Fruit fly (Drosophila melanogaster) whole organism: Measurements from ENCODE around the gene TwdlR.

Experiments
- CG8478 ChIP-seq: fragments of >200 bp; optimal IDR thresholded peaks from 2 replicates; lab custom pipeline; 2018; ENCODE audit warnings: inconsistent platforms
- Dll ChIP-seq: fragments of >200 bp; optimal IDR thresholded peaks from 2 replicates; lab custom pipeline; 2017
- EcR ChIP-seq, 2 experiments: fragments of >200 bp; optimal IDR thresholded peaks; 2 replicates each; lab custom pipeline; 2017; ENCODE audit warnings: missing biosample characterization in 2 of 2, missing genetic modification characterization in 2 of 2, missing genetic modification reagents in 2 of 2
- pan ChIP-seq: fragments of >200 bp; optimal IDR thresholded peaks from 2 replicates; lab custom pipeline; 2017
- psq ChIP-seq: fragments of >200 bp; optimal IDR thresholded peaks from 2 replicates; lab custom pipeline; 2017
- usp ChIP-seq: fragments of >200 bp; optimal IDR thresholded peaks from 2 replicates; lab custom pipeline; 2017; ENCODE audit warnings: missing biosample characterization, missing genetic modification characterization, mixed read lengths

TwdlR gene

DNA sequence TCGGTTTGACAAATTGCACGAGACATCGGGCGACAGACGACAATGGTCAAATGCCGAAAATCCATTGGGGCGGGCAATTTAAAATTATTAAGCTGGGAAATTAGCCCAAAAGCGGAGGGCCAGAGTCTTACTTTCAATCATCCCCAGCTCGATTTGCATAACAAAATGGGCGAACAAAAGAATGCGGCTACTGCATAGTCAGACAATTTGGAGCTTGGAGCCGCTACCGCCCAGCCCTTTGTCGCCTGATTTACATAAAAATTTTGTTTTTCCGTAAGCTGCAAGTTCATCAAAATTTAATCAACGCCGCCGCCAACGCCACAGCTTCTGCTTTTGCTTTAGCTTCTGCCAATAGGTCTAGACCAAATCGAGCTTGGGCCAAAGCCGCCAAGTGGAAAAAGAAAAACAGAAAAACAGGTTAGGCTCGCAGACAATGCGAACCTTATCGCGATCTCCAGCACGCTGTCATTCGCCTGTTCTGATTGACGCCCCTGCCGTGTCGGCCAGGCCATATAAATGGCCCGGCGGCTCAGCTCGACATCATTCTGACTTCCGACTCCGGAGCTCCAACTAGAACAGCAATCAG is 3.3 kb upstream of the TwdlR start, which contains the start of gene TwdlN:
Gene TwdlN, plus strand, starts transcription at position 536 of the 586 bp plus-strand sequence.
- TF ChIP-seq Dll (lab: Kevin White, UChicago) = no peak
- no peak for TF ChIP-seq pan (lab: Kevin White, UChicago)
- no peak for TF ChIP-seq CG8478
- TF ChIP-seq usp (GFP tag; lab: Kevin White, UChicago) = no peak
- TF ChIP-seq psq (lab: Kevin White, UChicago) = no peak
- no peak for TF ChIP-seq EcR (GFP tag; optimal IDR thresholded peaks at IDR 0.05; lab: Kevin White, UChicago)

DNA sequence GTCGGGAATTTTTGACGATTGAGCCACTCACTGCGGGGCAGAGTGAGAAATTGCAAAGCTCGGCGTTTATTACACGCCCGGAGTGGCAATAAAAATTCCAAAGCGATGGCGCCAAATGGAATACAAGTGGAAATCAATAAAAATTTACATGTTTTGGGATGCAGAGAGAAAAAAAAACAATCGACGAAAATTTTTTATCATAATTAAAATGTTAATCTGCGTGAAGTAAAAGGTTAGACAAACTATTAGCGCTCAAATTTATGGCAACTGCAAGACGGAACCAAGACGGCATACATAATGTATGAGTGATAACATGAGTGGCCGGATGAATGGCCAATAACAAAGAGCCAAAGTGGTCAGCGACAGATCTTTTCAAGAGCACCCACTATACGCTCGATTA is 1.7 kb upstream of the TwdlR start:
- no peak for TF ChIP-seq usp (GFP tag; lab: Kevin White, UChicago)
- TF ChIP-seq Dll (lab: Kevin White, UChicago) = no peak
- TF ChIP-seq CG8478 = no peak
- TF ChIP-seq EcR (GFP tag; optimal IDR thresholded peaks at IDR 0.05; lab: Kevin White, UChicago) = no peak
- TF ChIP-seq psq (lab: Kevin White, UChicago) = no peak
- TF ChIP-seq pan (lab: Kevin White, UChicago) = no peak

DNA sequence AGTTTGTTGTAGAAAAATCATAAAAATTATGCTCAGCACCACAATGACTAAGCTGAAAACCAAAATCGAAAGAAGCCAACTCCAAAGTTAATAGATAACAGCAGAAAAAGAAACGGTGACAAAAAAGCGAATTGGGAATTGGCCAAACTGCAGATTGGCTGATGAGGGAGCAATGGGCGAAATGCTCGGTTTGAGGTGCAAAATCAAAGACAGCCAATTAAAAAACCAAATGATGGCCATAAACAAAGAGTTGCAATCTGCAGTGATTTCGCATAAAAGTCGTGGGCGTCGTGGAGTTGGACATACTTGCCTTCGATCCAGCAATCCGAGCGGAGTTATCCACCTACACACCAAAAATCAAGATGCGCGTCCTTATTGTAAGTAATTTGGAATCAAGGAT is 1.3 kb upstream of the TwdlR start, which contains the start of gene TwdlH:
Gene TwdlH, plus strand, starts transcription at position 301 of the 400 bp plus-strand sequence.
- TF ChIP-seq pan (lab: Kevin White, UChicago) = no peak
- TF ChIP-seq EcR (GFP tag; optimal IDR thresholded peaks at IDR 0.05; lab: Kevin White, UChicago) = no peak
- no peak for TF ChIP-seq CG8478
- no peak for TF ChIP-seq psq (lab: Kevin White, UChicago)
- TF ChIP-seq usp (GFP tag; lab: Kevin White, UChicago) = no peak
- TF ChIP-seq Dll (lab: Kevin White, UChicago) = no peak

DNA sequence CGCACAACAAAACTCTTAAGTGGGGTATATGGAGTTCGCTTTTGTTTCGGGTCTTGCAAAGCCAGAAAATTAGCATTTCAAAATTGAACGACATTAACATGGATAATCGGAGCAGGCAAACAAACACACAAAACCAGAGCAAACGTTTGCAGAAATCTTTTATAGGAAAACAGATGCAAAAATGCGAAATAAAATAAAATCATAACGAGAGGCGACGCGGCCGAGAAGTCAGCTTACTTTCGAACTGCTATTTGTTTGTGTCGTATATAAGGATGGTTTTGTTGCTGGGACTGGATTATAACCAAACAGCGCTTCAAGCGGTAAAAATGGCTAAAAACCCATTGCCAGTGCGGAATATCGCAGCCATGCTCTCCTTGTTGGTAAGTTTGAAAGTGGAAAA is 1.7 kb downstream of the TwdlR start, which contains the start of gene TwdlS:
Gene TwdlS, plus strand, starts transcription at position 301 of the 400 bp plus-strand sequence.
- no peak for TF ChIP-seq CG8478
- no peak for TF ChIP-seq usp (GFP tag; lab: Kevin White, UChicago)
- no peak for TF ChIP-seq pan (lab: Kevin White, UChicago)
- no peak for TF ChIP-seq psq (lab: Kevin White, UChicago)
- no peak for TF ChIP-seq EcR (GFP tag; optimal IDR thresholded peaks at IDR 0.05; lab: Kevin White, UChicago)
- no peak for TF ChIP-seq Dll (lab: Kevin White, UChicago)

DNA sequence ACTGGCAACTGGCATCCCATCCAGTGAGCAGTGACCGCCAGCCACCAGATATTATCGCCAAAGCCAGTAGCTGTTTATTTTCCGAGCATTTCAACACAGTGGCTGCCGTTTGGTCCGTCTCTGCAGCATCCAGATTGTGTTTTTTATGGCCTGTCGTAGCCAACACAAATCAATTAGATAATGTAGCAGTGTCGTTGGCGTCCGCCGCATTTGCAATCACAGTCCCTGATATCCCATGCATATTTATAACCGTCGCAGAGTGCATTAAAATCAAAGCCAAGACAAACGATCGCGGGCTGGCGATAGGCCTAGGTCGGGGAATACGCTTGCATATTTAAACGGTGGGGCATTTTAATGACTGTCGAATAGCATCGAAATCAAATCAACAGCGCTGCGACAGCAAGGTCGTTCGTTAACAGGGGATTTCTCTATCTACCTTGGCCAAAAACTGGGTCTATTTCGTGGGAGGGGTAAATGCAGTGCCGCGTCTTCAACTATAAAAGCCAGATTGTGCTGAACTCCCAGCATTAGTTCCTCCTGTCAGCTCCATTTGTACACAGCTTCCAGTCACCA is 4.9 kb downstream of the TwdlR start, which contains the start of gene TwdlD:
Gene TwdlD, plus strand, starts transcription at position 523 of the 573 bp plus-strand sequence.
- TF ChIP-seq CG8478 = no peak
- no peak for TF ChIP-seq psq (lab: Kevin White, UChicago)
- TF ChIP-seq Dll (lab: Kevin White, UChicago) = no peak
- no peak for TF ChIP-seq pan (lab: Kevin White, UChicago)
- no peak for TF ChIP-seq usp (GFP tag; lab: Kevin White, UChicago)
- TF ChIP-seq EcR (GFP tag; optimal IDR thresholded peaks at IDR 0.05; lab: Kevin White, UChicago) = no peak

DNA sequence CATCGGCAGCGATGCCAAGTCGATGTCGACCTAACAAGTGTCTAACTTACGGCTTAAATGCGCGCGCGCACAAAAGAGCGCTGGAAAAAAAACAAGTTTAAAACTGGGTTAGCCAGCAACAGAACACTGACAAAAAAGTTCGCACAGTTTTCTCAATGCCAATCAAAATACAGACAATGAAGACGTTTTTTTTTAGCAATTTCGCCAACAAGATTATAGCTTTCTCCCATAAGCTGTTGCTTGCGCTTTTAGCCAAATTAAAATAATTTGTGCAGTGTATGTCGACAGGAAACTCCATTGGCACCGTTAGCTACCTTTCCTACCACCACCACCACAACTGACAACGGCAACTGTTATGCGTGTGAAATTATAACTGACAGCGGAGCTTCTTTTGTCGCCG is 19.9 kb downstream of the TwdlR start:
- TF ChIP-seq pan (lab: Kevin White, UChicago) = no peak
- no peak for TF ChIP-seq usp (GFP tag; lab: Kevin White, UChicago)
- TF ChIP-seq EcR (GFP tag; optimal IDR thresholded peaks at IDR 0.05; lab: Kevin White, UChicago) = no peak
- TF ChIP-seq Dll (lab: Kevin White, UChicago) = no peak
- no peak for TF ChIP-seq psq (lab: Kevin White, UChicago)
- no peak for TF ChIP-seq CG8478

DNA sequence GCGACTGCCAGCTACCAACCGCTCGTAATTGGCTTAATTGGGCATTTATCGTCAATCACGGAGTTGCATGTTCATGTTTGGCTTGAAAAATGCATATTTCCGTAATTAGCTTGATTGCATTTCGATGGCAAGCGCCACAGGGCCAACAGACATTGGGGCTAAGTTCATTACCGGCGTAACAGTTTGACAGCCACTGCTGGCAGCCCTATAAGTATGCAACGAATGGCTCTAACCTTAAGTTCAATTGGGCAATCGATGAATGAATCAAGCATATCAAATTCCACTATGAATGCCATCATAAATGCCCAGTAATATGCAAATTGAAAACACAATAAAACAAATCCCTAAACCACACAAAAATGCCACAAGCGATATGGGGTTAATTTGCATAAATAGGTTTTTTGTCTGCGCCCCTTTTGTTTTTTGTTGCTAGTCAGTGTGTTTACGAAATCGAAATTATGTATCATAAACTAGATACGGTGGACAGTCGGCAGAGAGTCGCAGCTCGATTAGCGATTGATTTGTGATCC is 20.8 kb downstream of the TwdlR start:
- TF ChIP-seq EcR (GFP tag; optimal IDR thresholded peaks at IDR 0.05; lab: Kevin White, UChicago) = no peak
- no peak for TF ChIP-seq psq (lab: Kevin White, UChicago)
- TF ChIP-seq CG8478 = no peak
- TF ChIP-seq pan (lab: Kevin White, UChicago) = no peak
- no peak for TF ChIP-seq usp (GFP tag; lab: Kevin White, UChicago)
- TF ChIP-seq Dll (lab: Kevin White, UChicago) = no peak

DNA sequence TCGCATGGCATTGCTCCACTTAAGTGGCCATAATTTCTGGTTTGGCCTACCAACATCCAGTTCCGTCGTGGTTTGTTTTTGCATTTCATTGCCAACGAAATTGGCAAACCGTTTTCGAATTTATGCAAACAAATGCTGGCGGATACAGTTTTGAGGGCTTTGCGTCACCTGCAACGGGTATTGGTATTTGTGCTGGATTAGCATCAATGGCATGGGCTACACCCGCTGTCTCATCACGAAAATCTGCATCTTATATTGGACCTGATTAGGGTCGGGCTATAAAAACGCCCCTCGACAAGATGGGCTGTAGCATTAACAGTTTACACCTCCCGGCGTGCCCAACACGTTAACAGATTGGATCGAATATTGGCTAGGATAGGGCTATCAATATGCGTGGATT is 21.5 kb downstream of the TwdlR start, which contains the start of gene Tb:
Gene Tb, plus strand, starts transcription at position 301 of the 400 bp plus-strand sequence.
- no peak for TF ChIP-seq pan (lab: Kevin White, UChicago)
- TF ChIP-seq CG8478 = no peak
- no peak for TF ChIP-seq Dll (lab: Kevin White, UChicago)
- no peak for TF ChIP-seq psq (lab: Kevin White, UChicago)
- no peak for TF ChIP-seq usp (GFP tag; lab: Kevin White, UChicago)
- TF ChIP-seq EcR (GFP tag; optimal IDR thresholded peaks at IDR 0.05; lab: Kevin White, UChicago) = no peak

DNA sequence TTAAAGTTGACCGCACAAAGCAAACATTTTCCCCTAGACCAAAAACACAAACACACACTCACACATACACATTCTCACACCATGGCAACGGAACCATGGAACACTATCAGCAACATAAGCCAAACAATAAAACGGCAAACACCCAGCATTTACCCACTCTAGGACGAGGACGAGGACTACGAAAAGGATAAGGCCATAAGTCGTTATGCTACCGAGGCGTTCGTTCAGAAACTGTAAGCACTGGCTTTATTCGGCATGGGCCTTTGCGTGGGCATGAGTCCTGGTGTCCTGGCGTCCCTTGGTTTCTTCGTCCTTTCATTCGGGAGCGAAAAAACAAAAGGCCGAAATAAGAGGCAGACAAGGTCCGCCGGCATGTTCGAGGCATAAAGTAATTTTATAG is 35.6 kb downstream of the TwdlR start:
- TF ChIP-seq CG8478 (no peak), usp (GFP tag; lab: Kevin White, UChicago) (no peak), Dll (lab: Kevin White, UChicago) (no peak), pan (lab: Kevin White, UChicago) (no peak)

DNA sequence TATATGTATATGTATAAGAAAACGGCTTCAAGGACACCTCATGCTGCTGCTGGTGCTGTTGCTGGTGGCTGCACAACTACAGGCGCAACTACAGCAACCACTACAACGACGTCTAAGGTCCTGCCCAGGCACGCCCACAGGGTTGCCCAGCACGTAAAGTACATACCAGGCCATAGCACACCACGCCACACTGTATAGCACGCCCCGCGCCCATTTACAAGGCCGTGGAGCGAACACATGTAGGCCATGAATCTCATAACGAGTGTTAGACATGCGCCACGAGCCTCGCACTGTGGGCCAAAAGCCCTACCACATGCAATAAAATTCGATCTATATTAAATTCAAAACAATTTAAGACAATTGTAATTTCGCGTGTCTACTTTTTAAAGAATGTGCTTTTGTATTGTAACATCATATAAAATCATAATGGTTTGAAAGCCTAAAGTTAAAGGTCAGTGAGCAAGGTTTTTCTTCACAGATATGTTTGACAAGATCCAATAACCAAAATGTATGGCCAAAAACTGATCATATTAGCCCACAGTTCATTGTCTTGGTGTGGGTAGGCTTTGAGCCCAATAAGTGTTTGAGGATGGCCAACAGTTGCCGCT is 36.9 kb downstream of the TwdlR start:
- TF ChIP-seq Dll (lab: Kevin White, UChicago) (no peak), pan (lab: Kevin White, UChicago) (no peak), CG8478 (no peak)

DNA sequence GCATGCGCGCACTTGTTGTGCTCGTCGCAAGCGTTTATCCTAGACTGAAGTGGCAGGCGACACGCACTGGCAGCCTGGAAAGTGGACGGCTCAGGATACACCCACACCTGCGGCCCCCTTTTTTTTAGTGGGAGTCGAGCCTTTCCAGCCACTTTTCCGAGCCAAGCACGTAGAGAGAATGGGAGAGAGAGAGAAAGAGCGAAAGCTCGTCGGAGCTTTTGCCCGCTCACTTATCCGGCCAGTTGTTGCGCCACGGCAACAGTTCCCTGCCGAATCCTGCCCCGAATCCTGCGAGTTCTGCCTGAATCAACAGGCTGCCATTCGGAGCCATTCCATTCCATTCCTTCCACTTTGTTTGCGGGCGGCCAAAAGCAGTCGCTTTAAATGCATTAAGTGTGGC is 47.3 kb downstream of the TwdlR start, which contains the start of gene beat-VII:
Gene beat-VII, minus strand, starts transcription at position 20 of the 400 bp plus-strand sequence.
- TF ChIP-seq pan (lab: Kevin White, UChicago) = no peak
- no peak for TF ChIP-seq CG8478
- TF ChIP-seq Dll (lab: Kevin White, UChicago) = no peak
- no peak for TF ChIP-seq psq (lab: Kevin White, UChicago)
- TF ChIP-seq usp (GFP tag; lab: Kevin White, UChicago) = no peak
- no peak for TF ChIP-seq EcR (GFP tag; optimal IDR thresholded peaks at IDR 0.05; lab: Kevin White, UChicago)
